Worm (Caenorhabditis elegans) whole organism, L2 larva: ENCODE results near the gene sax-1.

Experiments used
- C34F6.9 ChIP-seq: fragments of 150-350 bp; optimal IDR thresholded peaks from 2 replicates; lab custom pipeline; 2014; ENCODE audit warnings: missing biosample characterization, missing genetic modification characterization
- ZK546.5 ChIP-seq: sonication (generic microtip); optimal IDR thresholded peaks from 2 replicates; lab custom pipeline; 2017; ENCODE audit warnings: missing biosample characterization, missing genetic modification characterization
- alr-1 ChIP-seq: fragments of 150-350 bp; optimal IDR thresholded peaks from 2 replicates; lab custom pipeline; 2014; ENCODE audit warnings: missing biosample characterization, missing genetic modification characterization
- aly-2 ChIP-seq: fragments of 150-350 bp; optimal IDR thresholded peaks from 2 replicates; lab custom pipeline; 2014; ENCODE audit warnings: missing biosample characterization, missing genetic modification characterization
- ama-1 ChIP-seq: fragments of 150-350 bp; optimal IDR thresholded peaks from 2 replicates; lab custom pipeline; 2018; ENCODE audit warnings: inconsistent platforms
- blmp-1 ChIP-seq: sonication (generic microtip); optimal IDR thresholded peaks from 2 replicates; lab custom pipeline; 2017; ENCODE audit warnings: missing genetic modification characterization, mild to moderate bottlenecking, missing compliant biosample characterization, antibody characterized with exemption, moderate library complexity; ENCODE audit not compliant: insufficient read depth
- ceh-16 ChIP-seq: fragments of 150-350 bp; optimal IDR thresholded peaks from 2 replicates; lab custom pipeline; 2014; ENCODE audit warnings: missing biosample characterization, missing genetic modification characterization
- ceh-82 ChIP-seq: fragments of 150-350 bp; optimal IDR thresholded peaks from 2 replicates; lab custom pipeline; 2014; ENCODE audit warnings: missing biosample characterization, missing genetic modification characterization
- egl-27 ChIP-seq: sonication (generic microtip); optimal IDR thresholded peaks from 3 replicates; lab custom pipeline; 2017; ENCODE audit warnings: missing biosample characterization, missing genetic modification reagents, missing genetic modification characterization
- elt-1 ChIP-seq: fragments of 150-350 bp; optimal IDR thresholded peaks from 2 replicates; lab custom pipeline; 2014; ENCODE audit warnings: missing biosample characterization, missing genetic modification characterization
- elt-3 ChIP-seq: sonication (generic microtip); optimal IDR thresholded peaks from 2 replicates; lab custom pipeline; 2017; ENCODE audit warnings: missing biosample characterization, missing genetic modification characterization
- fos-1 ChIP-seq: fragments of 150-350 bp; optimal IDR thresholded peaks from 2 replicates; lab custom pipeline; 2014; ENCODE audit warnings: missing biosample characterization, missing genetic modification characterization
- gmeb-1 ChIP-seq: fragments of 150-350 bp; optimal IDR thresholded peaks from 2 replicates; lab custom pipeline; 2014; ENCODE audit warnings: missing biosample characterization, missing genetic modification characterization
- lin-11 ChIP-seq: fragments of 150-350 bp; sonication (generic microtip); optimal IDR thresholded peaks from 2 replicates; lab custom pipeline; 2014; ENCODE audit warnings: missing biosample characterization, missing genetic modification characterization, inconsistent platforms, mixed read lengths
- mbf-1 ChIP-seq: sonication (generic microtip); optimal IDR thresholded peaks from 2 replicates; lab custom pipeline; 2017; ENCODE audit warnings: missing biosample characterization, missing genetic modification characterization
- mdl-1 ChIP-seq, 2 experiments: fragments of 150-350 bp in 1 of 2; sonication (generic microtip) in 1 of 2; optimal IDR thresholded peaks; 2 replicates each; lab custom pipeline; 2017; ENCODE audit warnings: missing biosample characterization in 2 of 2, missing genetic modification characterization in 2 of 2
- nhr-10 ChIP-seq: sonication (generic microtip); optimal IDR thresholded peaks from 2 replicates; lab custom pipeline; 2017; ENCODE audit warnings: missing biosample characterization, missing genetic modification characterization
- nhr-12 ChIP-seq: fragments of 150-350 bp; optimal IDR thresholded peaks from 2 replicates; lab custom pipeline; 2014; ENCODE audit warnings: missing biosample characterization, missing genetic modification characterization
- nhr-129 ChIP-seq: fragments of 150-350 bp; optimal IDR thresholded peaks from 2 replicates; lab custom pipeline; 2014; ENCODE audit warnings: missing biosample characterization, missing genetic modification characterization
- nhr-21 ChIP-seq: fragments of 150-350 bp; optimal IDR thresholded peaks from 2 replicates; lab custom pipeline; 2014; ENCODE audit warnings: missing biosample characterization, missing genetic modification characterization
- nhr-237 ChIP-seq: fragments of 150-350 bp; optimal IDR thresholded peaks from 2 replicates; lab custom pipeline; 2014; ENCODE audit warnings: missing biosample characterization, missing genetic modification characterization
- nhr-25 ChIP-seq: fragments of 150-350 bp; sonication (generic microtip); optimal IDR thresholded peaks from 3 replicates; lab custom pipeline; 2014; ENCODE audit warnings: missing biosample characterization, missing genetic modification characterization
- nhr-77 ChIP-seq: fragments of 150-350 bp; optimal IDR thresholded peaks from 2 replicates; lab custom pipeline; 2014; ENCODE audit warnings: missing biosample characterization, missing genetic modification characterization
- peb-1 ChIP-seq: fragments of 150-350 bp; optimal IDR thresholded peaks from 2 replicates; lab custom pipeline; 2014; ENCODE audit warnings: missing biosample characterization, missing genetic modification characterization
- sem-4 ChIP-seq: fragments of 150-350 bp; optimal IDR thresholded peaks from 2 replicates; lab custom pipeline; 2014; ENCODE audit warnings: missing biosample characterization, missing genetic modification reagents, missing genetic modification characterization
- skn-1 ChIP-seq: sonication (generic microtip); optimal IDR thresholded peaks from 2 replicates; lab custom pipeline; 2017; ENCODE audit warnings: missing biosample characterization, missing genetic modification characterization
- sma-3 ChIP-seq: sonication (generic microtip); optimal IDR thresholded peaks from 2 replicates; lab custom pipeline; 2016; ENCODE audit warnings: missing genetic modification reagents, missing genetic modification characterization, missing compliant biosample characterization
- sma-9 ChIP-seq, 2 experiments: fragments of 150-350 bp in 1 of 2; sonication (generic microtip) in 1 of 2; optimal IDR thresholded peaks; 2 replicates each; lab custom pipeline; 2014 to 2016; ENCODE audit warnings: missing genetic modification characterization in 2 of 2, mild to moderate bottlenecking in 1 of 2, missing biosample characterization in 1 of 2, missing compliant biosample characterization in 1 of 2, missing genetic modification reagents in 1 of 2, moderate library complexity in 1 of 2
- unc-55 ChIP-seq: fragments of 150-350 bp; sonication (generic microtip); optimal IDR thresholded peaks from 3 replicates; lab custom pipeline; 2014; ENCODE audit warnings: missing biosample characterization, missing genetic modification reagents, missing genetic modification characterization
- zag-1 ChIP-seq: fragments of 150-350 bp; optimal IDR thresholded peaks from 2 replicates; lab custom pipeline; 2014; ENCODE audit warnings: missing biosample characterization, missing genetic modification characterization
- ztf-1 ChIP-seq: fragments of 200-800 bp; sonication (Bioruptor generic); conservative IDR thresholded peaks from 2 replicates; pipeline ENCODE4 v1.3.6; 2022; ENCODE audit warnings: missing genetic modification characterization, missing compliant biosample characterization
- ztf-11 ChIP-seq: sonication (generic microtip); optimal IDR thresholded peaks from 2 replicates; lab custom pipeline; 2017; ENCODE audit warnings: missing biosample characterization, missing genetic modification characterization

Gene sax-1

DNA sequence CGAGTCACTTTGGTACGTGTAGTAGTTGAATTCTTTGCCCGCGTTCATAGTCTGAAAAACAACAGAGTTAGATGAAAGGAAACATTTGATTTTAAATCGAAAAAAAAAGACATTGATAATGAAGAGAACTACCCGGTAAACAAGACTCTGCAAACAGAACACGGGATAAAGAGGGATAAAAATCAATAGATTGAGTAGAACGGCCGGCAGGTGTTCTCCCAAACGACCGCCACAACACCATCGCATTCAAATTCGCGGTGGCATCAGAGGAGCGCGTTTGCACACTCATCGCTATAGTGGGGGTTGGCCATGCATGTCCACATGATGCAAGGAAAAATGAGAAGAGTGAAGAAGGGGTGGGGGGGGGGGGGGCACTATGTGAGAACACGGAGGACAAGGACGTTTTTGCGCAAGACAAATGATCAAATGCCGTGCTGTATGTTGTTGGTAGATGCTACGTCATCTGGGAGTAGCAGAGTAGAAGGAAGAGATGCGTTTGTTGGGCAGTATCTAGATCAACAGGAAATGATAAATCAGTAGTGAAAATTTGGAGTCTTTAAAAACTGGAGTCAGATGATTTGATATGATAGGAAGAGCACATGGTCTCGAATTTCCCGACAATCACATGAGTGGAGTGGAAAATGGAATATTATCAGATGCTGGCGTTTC is 28.7 kb upstream of the sax-1 start, which contains the start of gene tag-52 (continued):
- TF ChIP-seq nhr-12 (tag; lab: Kevin White, UChicago) = no peak
- TF ChIP-seq nhr-21 (tag; lab: Kevin White, UChicago) = peak; percentile 1
- no peak for TF ChIP-seq sem-4 (tag; lab: Kevin White, UChicago)
- no peak for TF ChIP-seq lin-11
- peak; percentile 49 for TF ChIP-seq nhr-25 (tag; lab: Kevin White, UChicago)
- peak; percentile 54 for TF ChIP-seq sma-3 (GFP tag; lab: Kevin White, UChicago)
- TF ChIP-seq zag-1 (tag; lab: Kevin White, UChicago) = no peak
- TF ChIP-seq ama-1 (lab: Kevin White, UChicago) = no peak
- TF ChIP-seq ztf-1 (GFP tag; lab: Robert Waterston, UW) = no peak
- TF ChIP-seq nhr-129 (tag; lab: Kevin White, UChicago) = peak; percentile 74
- TF ChIP-seq, all 48 proteins: peak for 14

- TF ChIP-seq gmeb-1 (tag; lab: Kevin White, UChicago) (no peak), aly-2 (tag; lab: Kevin White, UChicago) (no peak), ZK546.5 (tag; lab: Kevin White, UChicago) (no peak), lin-11 (no peak)
Observed at ce11 chrX:3673584-3674108, 23.7 kb upstream of the sax-1 start, which contains the start of gene ceh-63. Gene ceh-63, minus strand, starts transcription at chrX:3674058.

- TF ChIP-seq C34F6.9 (tag; lab: Kevin White, UChicago) = no peak
- TF ChIP-seq blmp-1 (tag; lab: Kevin White, UChicago) = no peak
- TF ChIP-seq alr-1 (tag; lab: Kevin White, UChicago) = no peak
- no peak for TF ChIP-seq ama-1 (lab: Kevin White, UChicago)
- TF ChIP-seq elt-3 (tag; lab: Kevin White, UChicago) = no peak
- no peak for TF ChIP-seq nhr-77 (tag; lab: Kevin White, UChicago)
- no peak for TF ChIP-seq sem-4 (tag; lab: Kevin White, UChicago)
- no peak for TF ChIP-seq ceh-82 (tag; lab: Kevin White, UChicago)
Observed at ce11 chrX:3671998-3672397, 22.0 kb upstream of the sax-1 start, which contains the start of gene C02F12.5. Gene C02F12.5, minus strand, starts transcription at chrX:3672098.

- no peak for TF ChIP-seq alr-1 (tag; lab: Kevin White, UChicago)
Observed at ce11 chrX:3668842-3669241, 18.9 kb upstream of the sax-1 start, which contains the start of gene snet-1. Gene snet-1, minus strand, starts transcription at chrX:3668942.

- no peak for TF ChIP-seq nhr-25 (tag; lab: Kevin White, UChicago)
- TF ChIP-seq unc-55 = no peak
- no peak for TF ChIP-seq lin-11
- TF ChIP-seq egl-27 (tag; lab: Kevin White, UChicago) = no peak
- no peak for TF ChIP-seq ztf-11 (tag; lab: Kevin White, UChicago)
- TF ChIP-seq elt-1 (tag; lab: Kevin White, UChicago) = no peak
- TF ChIP-seq nhr-10 = no peak
- no peak for TF ChIP-seq mbf-1 (tag; lab: Kevin White, UChicago)
- TF ChIP-seq skn-1 (tag; lab: Kevin White, UChicago) = no peak
- no peak for TF ChIP-seq nhr-129 (tag; lab: Kevin White, UChicago)
- TF ChIP-seq sma-9 (GFP tag; optimal IDR thresholded peaks at IDR 0.05; lab: Kevin White, UChicago) = no peak
- TF ChIP-seq sma-9 (tag; optimal IDR thresholded peaks at IDR 0.05; lab: Kevin White, UChicago) = no peak
- TF ChIP-seq sma-3 (GFP tag; lab: Kevin White, UChicago) = no peak
- no peak for TF ChIP-seq fos-1 (tag; lab: Kevin White, UChicago)
- no peak for TF ChIP-seq peb-1
- no peak for TF ChIP-seq ceh-16
- no peak for TF ChIP-seq mdl-1 (tag; optimal IDR thresholded peaks at IDR 0.05; lab: Kevin White, UChicago)
- no peak for TF ChIP-seq nhr-237 (tag; lab: Kevin White, UChicago)
Observed at ce11 chrX:3659192-3659591, 9.2 kb upstream of the sax-1 start, which contains the start of gene R11G1.1. Gene R11G1.1, plus strand, starts transcription at chrX:3659492.
